Fruit fly (Drosophila melanogaster) whole organism: ENCODE data around the gene CG11470.

Source experiments
- CG8478 ChIP-seq: fragments of >200 bp; optimal IDR thresholded peaks from 2 replicates; lab custom pipeline; 2018; ENCODE audit warnings: inconsistent platforms
- Dll ChIP-seq: fragments of >200 bp; optimal IDR thresholded peaks from 2 replicates; lab custom pipeline; 2017
- EcR ChIP-seq, 2 experiments: fragments of >200 bp; optimal IDR thresholded peaks; 2 replicates each; lab custom pipeline; 2017; ENCODE audit warnings: missing biosample characterization in 2 of 2, missing genetic modification characterization in 2 of 2, missing genetic modification reagents in 2 of 2
- pan ChIP-seq: fragments of >200 bp; optimal IDR thresholded peaks from 2 replicates; lab custom pipeline; 2017
- psq ChIP-seq: fragments of >200 bp; optimal IDR thresholded peaks from 2 replicates; lab custom pipeline; 2017
- usp ChIP-seq: fragments of >200 bp; optimal IDR thresholded peaks from 2 replicates; lab custom pipeline; 2017; ENCODE audit warnings: missing biosample characterization, missing genetic modification characterization, mixed read lengths

Gene CG11470

DNA sequence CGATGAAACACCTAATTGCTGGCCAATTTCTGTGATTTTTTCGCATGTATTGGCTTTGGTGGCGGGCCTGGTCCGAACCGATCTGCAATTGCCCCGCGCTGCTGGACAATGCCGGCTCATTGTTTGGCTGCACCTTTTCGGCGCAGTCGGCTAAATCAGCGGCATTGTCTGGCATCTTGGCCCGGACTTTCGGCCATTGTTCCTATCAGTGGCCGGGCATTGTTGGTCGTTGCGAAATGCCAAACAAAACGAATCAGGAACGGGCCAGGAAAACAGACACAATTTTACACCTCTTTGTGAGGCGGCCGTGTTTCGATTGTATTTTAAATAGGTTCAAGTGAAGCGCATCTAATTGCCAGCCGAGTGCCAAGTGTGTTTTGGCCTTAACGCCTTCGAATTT lies 44.4 kb downstream of the CG11470 start:
- TF ChIP-seq pan (lab: Kevin White, UChicago): no peak

DNA sequence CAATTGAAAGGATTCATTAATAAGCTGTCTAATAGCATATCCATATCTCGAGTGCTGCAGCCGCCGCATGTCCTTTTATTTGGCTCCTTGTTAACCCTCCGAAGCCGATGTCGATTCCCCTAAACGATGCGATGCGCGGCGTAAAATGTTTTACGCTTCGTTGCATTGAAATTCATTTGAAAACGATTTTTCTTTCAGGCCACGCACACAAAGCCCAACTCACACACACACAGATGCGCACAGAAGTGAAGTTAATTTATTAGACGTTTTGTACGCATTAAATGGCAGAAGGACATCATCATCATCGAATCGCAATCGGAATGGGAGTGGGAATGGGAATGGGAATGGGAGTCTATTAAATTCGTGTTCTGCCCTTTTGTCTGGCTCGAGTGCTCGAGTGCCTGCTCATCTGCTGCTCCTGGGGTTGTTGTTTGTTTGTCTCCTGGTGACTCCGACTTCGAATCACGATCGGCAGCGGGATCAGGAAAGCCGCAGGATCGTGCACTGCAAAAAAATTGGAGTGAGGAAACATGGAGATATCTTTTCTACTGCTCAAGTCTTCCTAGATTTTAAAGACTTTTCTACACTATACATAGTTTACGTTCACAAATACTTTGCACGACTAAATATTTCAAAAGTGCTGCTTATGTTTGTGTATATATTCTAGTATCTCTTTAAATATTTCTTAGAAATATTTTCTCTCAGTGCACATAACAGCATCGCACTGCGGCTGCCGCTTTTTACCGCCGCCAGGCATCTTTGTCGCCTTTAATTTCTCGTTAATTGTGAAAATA lies 48.4 kb downstream of the CG11470 start:
- TF ChIP-seq CG8478 (lab: Kevin White, UChicago) (no peak), EcR (GFP tag; optimal IDR thresholded peaks at IDR 0.05; lab: Kevin White, UChicago) (no peak), pan (lab: Kevin White, UChicago) (no peak), Dll (lab: Kevin White, UChicago) (no peak), psq (lab: Kevin White, UChicago) (no peak), usp (no peak)
